Worm (Caenorhabditis elegans) whole organism, dauer: Measurements from ENCODE around the gene K08F9.3.
"Not testable (repeated sequence)": the region's sequence is repeated elsewhere in the genome, so short reads cannot be mapped to it uniquely, and the experiment has no call there.

Source experiments
- unc-62 ChIP-seq: sonication (generic microtip); optimal IDR thresholded peaks from 2 replicates; lab custom pipeline; 2017; ENCODE audit warnings: missing biosample characterization, missing genetic modification reagents, missing genetic modification characterization

The K08F9.3 gene

DNA sequence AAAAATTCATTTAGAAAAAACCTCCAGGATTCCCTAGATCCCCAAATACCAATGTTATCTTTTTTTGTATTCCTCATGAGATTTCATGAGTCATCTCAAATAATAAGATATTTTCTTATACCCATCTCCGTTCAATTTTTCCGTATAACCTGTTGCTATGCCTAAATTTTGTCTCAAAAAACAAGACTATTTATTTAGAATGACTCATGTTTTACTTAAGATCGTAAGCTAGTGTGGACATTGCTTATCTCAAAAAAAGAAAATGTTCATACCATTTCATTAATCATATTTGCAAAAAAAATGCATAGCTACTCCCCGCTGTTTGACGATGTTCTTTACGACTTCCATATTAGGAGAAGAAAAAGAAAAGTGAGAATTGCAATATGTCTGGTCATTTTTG lies at the start of gene K08F9.3:
Gene K08F9.3, plus strand, starts transcription at position 301 of the 400 bp plus-strand sequence.
- TF ChIP-seq unc-62 (GFP tag; lab: Kevin White, UChicago), result no peak

DNA sequence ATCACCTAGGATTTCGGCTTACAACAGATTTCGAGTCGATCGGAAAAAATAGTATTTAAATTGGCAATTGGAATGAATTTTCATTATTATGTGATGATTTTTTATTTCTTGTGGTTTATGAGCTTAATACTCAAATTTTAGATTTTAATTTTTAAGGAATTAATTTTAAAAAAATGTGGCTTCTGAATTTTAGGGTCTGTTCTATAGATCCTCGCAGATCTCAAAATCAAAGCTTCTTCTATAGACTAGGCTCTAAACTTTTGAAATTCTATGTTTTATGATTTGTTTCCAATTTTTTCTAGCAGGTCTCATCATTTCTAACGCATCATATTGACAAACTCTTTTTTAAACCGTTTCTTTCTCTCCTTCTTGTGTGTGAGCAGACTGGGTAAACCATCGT lies 47.7 kb upstream of the K08F9.3 start, which contains the start of gene txt-12:
Gene txt-12, plus strand, starts transcription at position 301 of the 400 bp plus-strand sequence.
- TF ChIP-seq unc-62 (GFP tag; lab: Kevin White, UChicago), result no peak

DNA sequence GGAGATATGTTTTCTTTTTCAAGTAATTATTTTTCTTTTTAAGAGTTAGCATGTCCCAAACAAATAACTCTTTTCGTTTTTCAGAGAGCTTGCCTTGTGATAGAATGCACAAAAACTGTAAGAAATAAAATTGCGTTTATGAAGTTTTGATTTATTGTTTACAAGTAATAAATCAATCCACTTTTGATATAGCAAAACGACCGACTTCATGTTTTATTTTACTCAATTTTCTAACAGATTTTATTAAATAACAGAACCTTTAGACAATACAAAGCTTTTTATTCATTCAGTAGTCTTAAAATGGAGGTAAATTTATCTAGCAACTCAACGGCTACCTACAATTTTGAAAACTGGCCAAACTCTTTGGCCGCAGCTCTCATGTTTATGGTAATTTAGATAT lies 45.6 kb upstream of the K08F9.3 start, which contains the start of gene srx-78:
Gene srx-78, plus strand, starts transcription at position 301 of the 400 bp plus-strand sequence.
- TF ChIP-seq unc-62 (GFP tag; lab: Kevin White, UChicago), result no peak

DNA sequence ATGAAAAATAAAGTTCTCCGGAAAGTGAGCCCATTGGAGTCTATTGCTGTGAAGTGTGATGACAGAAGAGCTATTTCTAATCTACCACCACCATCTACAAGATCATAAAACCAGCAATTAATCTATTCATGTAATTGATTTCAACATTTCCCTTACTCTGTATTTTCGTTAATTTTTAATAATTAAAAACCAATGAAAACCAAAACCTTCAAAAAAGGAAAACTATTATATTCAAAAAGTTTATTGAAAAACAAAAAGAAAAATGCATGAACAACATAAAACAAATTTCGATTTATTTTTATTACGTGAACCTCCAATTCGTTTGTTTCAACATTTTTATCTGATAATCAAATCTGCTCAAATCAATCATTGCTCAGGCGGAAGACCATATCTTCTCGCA lies 40.9 kb upstream of the K08F9.3 start, which contains the start of gene C01G10.1:
Gene C01G10.1, plus strand, starts transcription at position 301 of the 400 bp plus-strand sequence.
- TF ChIP-seq unc-62 (GFP tag; lab: Kevin White, UChicago), result no peak

DNA sequence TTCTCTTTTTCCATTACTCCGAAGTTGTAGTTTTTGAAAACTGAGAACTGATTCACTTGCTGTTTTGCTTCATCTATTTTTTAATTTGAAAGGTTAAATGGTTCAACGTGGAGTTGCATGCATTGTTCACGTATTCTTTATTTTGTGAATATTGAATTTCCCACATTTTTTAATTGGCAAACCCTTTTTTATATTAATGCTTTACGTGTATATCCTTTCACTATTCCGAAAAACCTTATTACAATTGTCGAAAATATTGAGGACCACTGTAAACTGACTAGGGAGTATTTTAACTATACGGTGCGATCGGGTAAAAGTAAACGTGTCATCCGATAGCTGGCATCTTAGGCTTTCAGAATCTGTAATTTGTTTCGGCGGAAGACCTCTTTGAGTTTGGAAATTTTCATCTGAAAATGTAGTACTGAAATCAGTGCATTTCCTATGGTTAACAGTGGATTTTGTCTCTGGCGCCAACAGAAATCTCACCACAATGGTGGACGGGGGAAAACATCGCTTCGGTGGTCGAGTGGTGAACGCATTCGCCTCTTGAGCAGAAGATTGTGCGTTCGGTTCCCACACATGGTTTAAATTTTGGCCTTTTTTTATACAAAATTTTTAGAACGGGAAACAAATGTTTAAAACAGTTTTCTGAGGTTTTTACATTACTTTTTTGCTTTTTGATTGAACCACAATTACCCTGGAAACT lies 34.3 kb upstream of the K08F9.3 start, which contains the start of gene C01G10.14:
Gene C01G10.14, minus strand, starts transcription at position 51 of the 706 bp plus-strand sequence.
- not testable (repeated sequence) for TF ChIP-seq unc-62 (GFP tag; lab: Kevin White, UChicago)

DNA sequence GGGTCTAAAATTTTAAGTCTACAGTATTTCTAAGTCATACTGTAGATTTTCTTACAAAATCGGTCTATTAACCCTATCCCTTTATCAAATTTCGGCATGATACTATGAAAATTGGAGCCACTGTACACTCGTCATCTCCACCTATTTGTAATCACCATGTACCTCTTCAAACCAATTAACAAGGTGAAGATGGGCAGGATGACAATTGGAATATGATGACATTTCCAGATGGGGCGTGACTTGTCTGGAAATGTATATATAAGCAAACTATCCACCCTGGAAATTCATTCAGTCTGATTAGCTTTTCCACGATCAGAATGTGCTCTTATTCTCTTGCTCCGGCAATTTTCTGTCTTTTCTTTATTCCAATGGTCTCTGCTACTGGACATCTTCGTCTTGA lies 31.1 kb upstream of the K08F9.3 start, which contains the start of gene Y75B12A.2:
Gene Y75B12A.2, plus strand, starts transcription at position 301 of the 400 bp plus-strand sequence.
- TF ChIP-seq unc-62 (GFP tag; lab: Kevin White, UChicago), result no peak

DNA sequence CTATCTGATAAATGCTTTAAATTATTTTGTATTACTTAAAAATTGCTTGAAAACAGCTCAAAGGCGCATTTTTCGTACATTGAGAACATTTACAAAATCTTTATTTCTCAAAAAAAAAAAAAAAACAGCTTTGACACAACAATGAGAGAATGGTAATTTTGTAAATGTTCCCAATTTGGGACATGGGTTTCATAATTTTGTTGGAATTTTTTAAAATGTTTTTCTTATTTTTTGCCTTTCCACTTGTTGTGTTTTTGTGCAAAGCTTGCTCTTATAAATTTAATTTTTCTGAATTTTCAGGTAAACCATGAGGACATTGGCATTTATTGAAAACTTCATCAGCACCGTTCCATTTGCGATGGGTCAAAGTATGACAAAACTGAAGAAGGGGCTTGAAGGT lies 28.7 kb upstream of the K08F9.3 start, which contains the start of gene T01G5.7:
Gene T01G5.7, plus strand, starts transcription at position 301 of the 400 bp plus-strand sequence.
- TF ChIP-seq unc-62 (GFP tag; lab: Kevin White, UChicago), result no peak

DNA sequence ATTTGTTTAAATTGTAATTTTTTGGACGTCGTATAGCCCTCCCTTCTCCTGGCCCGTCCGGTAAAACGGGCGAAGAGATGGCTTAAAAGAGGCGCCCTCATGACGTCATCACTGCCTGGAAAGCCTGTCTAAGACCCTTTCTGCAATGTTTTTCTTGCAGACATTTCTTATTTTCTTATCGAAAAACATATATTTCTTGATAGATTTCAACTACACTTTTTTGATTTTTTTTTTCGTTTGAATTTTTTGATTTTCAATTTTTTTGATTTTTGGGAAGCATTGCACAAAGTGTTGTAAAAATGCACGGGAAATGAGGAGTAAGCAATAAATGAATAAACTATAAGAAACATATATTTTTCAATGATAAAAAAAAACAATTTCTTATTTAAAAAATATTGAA lies 26.4 kb upstream of the K08F9.3 start, which contains the start of gene T01G5.6:
Gene T01G5.6, minus strand, starts transcription at position 101 of the 400 bp plus-strand sequence.
- TF ChIP-seq unc-62 (GFP tag; lab: Kevin White, UChicago), result no peak

DNA sequence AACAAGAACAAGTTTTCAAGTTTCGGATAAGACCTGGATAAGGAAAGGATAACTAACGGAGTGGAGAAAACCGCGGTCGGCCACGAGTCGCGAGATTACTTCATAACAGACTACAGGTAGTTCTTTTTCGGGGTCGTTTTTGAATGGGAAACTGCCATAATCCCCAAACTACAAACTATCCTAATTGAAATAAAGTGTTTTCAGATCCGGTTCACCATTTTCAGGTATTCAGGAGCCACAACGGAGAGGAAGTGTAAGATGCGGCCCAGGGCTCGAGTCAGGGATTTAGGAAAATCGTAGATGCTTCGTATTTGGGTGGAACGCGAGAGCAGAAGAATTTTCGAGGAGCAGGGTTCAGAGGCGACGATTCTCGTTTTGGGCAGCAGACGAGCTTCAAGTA lies 24.4 kb upstream of the K08F9.3 start, which contains the start of gene T01G5.8:
Gene T01G5.8, plus strand, starts transcription at position 301 of the 400 bp plus-strand sequence.
- not testable (repeated sequence) for TF ChIP-seq unc-62 (GFP tag; lab: Kevin White, UChicago)

DNA sequence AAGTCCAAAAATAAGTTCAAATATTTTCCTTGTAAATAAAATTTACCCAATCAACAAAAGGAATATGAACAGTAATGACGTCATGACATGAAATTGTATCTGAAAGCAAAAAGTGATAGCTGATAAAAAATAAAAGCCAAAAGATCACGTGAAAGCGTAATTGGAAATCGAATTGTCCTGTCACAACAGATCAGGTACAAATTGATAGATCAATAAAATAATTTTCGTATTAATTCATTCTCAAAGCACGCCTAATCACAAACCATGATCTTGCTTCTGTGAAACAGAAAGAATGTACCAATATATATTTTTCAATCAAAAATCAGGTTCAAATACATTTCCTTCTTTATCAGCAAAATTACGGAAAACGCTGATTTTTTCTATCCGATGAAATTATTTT lies 20.8 kb upstream of the K08F9.3 start, which contains the start of gene flor-1:
Gene flor-1, minus strand, starts transcription at position 101 of the 400 bp plus-strand sequence.
- no peak for TF ChIP-seq unc-62 (GFP tag; lab: Kevin White, UChicago)

DNA sequence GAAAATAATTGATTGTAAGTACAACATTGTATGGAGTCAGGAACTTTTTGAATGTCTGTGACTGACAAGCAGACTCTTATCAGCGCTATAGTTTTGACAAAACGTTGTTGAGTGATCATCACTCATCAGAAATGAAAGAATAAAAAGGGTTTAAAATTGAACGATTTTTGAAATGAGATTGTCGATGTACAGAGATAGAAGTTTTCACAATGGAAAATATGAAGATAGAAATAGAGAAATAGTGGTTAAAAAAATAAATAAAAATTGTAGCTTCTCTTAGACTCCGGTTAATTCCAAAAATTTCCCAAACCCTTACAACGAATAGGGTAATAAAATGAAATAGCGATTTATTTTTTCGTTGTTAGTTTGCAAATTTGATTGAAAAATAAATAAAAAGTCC lies 15.2 kb upstream of the K08F9.3 start, which contains the start of gene ugt-30:
Gene ugt-30, minus strand, starts transcription at position 101 of the 400 bp plus-strand sequence.
- not testable (repeated sequence) for TF ChIP-seq unc-62 (GFP tag; lab: Kevin White, UChicago)

DNA sequence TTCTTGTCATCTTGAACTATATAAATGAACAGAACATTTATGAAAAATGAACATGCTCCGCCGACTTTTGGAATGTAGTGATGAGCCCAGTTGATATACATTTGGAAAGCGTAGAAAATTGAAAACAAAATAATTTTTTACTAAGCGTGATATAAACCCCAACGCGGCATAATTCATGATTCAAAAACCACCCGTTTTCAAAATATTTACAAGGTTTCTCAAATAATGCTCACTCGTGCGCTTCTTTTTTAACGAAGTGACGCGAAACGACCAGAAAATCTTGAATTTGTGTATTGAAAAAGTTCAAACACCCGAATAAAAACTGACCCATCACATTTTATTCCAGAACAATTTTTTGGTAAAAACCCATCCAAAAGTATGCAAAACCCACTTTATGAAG lies 12.9 kb upstream of the K08F9.3 start, which contains the start of gene srj-27:
Gene srj-27, minus strand, starts transcription at position 101 of the 400 bp plus-strand sequence.
- no peak for TF ChIP-seq unc-62 (GFP tag; lab: Kevin White, UChicago)

DNA sequence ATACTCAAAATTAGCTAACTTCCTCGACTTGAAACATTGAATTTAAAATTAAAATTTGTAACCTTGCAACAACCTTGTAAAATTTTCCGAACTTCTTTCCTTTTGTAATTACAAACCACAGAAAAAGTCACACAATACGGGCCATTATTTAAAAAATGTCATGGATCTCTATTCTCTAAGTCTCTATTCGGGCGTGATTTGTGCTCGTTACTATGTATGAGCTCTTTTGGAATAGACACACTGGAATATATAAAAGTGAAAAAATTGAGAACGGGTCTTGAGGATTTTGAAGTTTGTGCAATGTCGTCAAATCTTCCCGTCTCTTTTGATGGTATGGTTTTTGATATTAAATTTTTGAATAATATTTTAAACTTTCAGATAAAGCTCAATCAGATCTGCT lies 12.4 kb upstream of the K08F9.3 start, which contains the start of gene srr-7:
Gene srr-7, plus strand, starts transcription at position 301 of the 400 bp plus-strand sequence.
- TF ChIP-seq unc-62 (GFP tag; lab: Kevin White, UChicago), result no peak

DNA sequence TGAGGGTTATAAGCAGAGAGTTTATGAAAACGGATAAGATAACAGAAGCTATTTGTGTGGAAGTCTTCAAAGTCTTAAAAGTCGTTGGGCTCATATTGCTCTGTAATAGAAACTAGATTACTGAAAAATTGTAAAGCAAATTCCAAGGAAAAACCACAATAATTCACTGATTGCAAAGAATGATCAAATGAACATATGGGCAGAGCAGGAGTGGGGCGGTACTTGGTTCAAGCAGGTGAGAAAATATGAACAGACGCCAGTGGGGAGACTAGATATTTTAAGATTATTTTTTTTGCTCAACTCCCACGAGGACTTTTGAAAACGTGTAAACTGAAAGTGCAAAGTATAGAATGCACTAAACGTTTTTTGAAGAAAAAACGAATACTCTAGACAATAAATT lies 7.9 kb upstream of the K08F9.3 start, which contains the start of gene str-171:
Gene str-171, minus strand, starts transcription at position 101 of the 400 bp plus-strand sequence.
- no peak for TF ChIP-seq unc-62 (GFP tag; lab: Kevin White, UChicago)

DNA sequence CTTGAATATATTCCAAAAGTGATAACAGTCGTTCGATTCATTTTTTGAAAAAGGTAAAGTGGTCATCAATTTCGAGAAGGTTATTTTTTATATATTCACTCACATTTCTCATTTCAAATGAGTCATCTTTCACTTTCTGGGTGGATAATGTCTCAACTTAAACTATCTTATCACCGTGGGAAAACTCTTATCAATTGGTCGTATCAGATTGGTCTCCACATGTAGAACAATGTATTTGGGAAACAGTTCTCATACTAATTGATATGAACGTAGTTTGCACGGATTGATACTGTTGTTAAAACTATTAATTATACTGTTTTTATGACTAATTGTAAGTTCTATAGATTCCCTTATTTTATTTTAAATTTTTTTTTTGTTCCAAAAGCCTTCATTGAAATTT lies 6.5 kb upstream of the K08F9.3 start:
- TF ChIP-seq unc-62 (GFP tag; lab: Kevin White, UChicago), result no peak

DNA sequence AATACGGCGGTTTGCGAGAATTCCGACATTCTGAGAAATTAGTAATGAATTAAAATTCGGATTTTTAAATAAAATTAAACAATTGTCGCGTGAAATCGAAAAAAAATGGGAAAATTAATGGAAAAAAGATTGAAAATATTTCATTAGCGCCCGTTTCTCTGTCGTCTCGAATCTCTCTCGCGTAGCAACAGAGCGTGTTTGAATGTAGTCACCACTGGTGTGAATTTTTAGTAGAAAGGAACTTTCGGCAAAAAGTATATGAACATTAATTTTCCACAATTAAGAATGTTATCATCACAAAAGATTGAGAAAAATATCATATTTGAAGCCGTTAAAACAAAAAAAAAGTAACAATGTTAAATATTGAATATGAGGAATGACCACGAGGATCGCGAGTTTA lies 3.6 kb upstream of the K08F9.3 start, which contains the start of gene aipl-1:
Gene aipl-1, minus strand, starts transcription at position 30 of the 400 bp plus-strand sequence.
- no peak for TF ChIP-seq unc-62 (GFP tag; lab: Kevin White, UChicago)
